Worm (Caenorhabditis elegans) whole organism, L1 larva: ENCODE measurements around the gene nduf-11.

Experiments used
- hpl-2 ChIP-seq: fragments of 150-350 bp; optimal IDR thresholded peaks from 2 replicates; lab custom pipeline; 2014; ENCODE audit warnings: missing biosample characterization, missing genetic modification reagents, missing genetic modification characterization
- lin-39 ChIP-seq: fragments of 150-350 bp; optimal IDR thresholded peaks from 2 replicates; lab custom pipeline; 2014; ENCODE audit warnings: missing biosample characterization, missing genetic modification reagents, missing genetic modification characterization
- lsy-2 ChIP-seq, 2 experiments: fragments of 150-350 bp; optimal IDR thresholded peaks; 2 replicates each; lab custom pipeline; 2014; ENCODE audit warnings: missing biosample characterization in 2 of 2, missing genetic modification characterization in 2 of 2
- mdl-1 ChIP-seq, 2 experiments: fragments of 150-350 bp; optimal IDR thresholded peaks; 2 replicates each; lab custom pipeline; 2014 to 2017; ENCODE audit warnings: missing biosample characterization in 2 of 2, missing genetic modification characterization in 2 of 2, inconsistent platforms in 1 of 2
- nhr-11 ChIP-seq: fragments of 150-350 bp; optimal IDR thresholded peaks from 2 replicates; lab custom pipeline; 2014; ENCODE audit warnings: missing biosample characterization, missing genetic modification characterization
- nhr-76 ChIP-seq: sonication (generic microtip); optimal IDR thresholded peaks from 2 replicates; lab custom pipeline; 2017; ENCODE audit warnings: missing biosample characterization, missing genetic modification characterization
- rnt-1 ChIP-seq: sonication (generic microtip); optimal IDR thresholded peaks from 2 replicates; lab custom pipeline; 2016; ENCODE audit warnings: mild to moderate bottlenecking, missing genetic modification characterization, moderate library complexity, missing compliant biosample characterization
- sox-4 ChIP-seq: sonication (generic microtip); optimal IDR thresholded peaks from 2 replicates; lab custom pipeline; 2016; ENCODE audit warnings: missing genetic modification characterization, missing compliant biosample characterization
- unc-62 ChIP-seq: fragments of 150-350 bp; optimal IDR thresholded peaks from 2 replicates; lab custom pipeline; 2014; ENCODE audit warnings: missing biosample characterization, missing genetic modification reagents, missing genetic modification characterization
- zag-1 ChIP-seq: fragments of 150-350 bp; optimal IDR thresholded peaks from 2 replicates; lab custom pipeline; 2014; ENCODE audit warnings: missing biosample characterization, missing genetic modification characterization
- ztf-11 ChIP-seq, 2 experiments: sonication (generic microtip); optimal IDR thresholded peaks; 2 replicates each; lab custom pipeline; 2016 to 2017; ENCODE audit warnings: missing genetic modification characterization in 2 of 2, missing biosample characterization in 1 of 2, missing compliant biosample characterization in 1 of 2

DNA sequence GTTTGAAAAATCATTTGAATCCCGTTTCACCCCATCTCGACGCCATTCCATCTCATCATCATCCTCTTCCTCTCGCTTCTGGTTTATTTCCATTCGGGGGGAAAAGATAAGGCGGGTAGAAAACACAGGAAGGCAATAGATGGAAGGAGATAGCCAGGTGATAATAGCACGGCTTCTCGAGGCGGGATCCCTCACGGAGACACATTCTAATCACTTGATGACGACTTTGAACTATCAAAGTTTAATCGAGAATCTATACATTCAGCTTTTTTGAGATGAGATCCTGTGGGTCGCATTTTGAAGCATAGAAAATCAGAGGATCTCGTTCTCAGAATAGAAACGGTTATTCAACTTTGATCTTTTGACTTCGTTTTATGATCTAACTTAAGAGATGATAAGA is 26.6 kb upstream of the nduf-11 start, which contains the start of gene C33B4.2:
- TF ChIP-seq ztf-11 (tag; optimal IDR thresholded peaks at IDR 0.05; lab: Kevin White, UChicago), result no peak
- no peak for TF ChIP-seq zag-1
- TF ChIP-seq lsy-2 (tag; optimal IDR thresholded peaks at IDR 0.05; lab: Kevin White, UChicago), result no peak
- TF ChIP-seq nhr-11 (tag; lab: Kevin White, UChicago), result no peak
- TF ChIP-seq unc-62 (GFP tag; lab: Kevin White, UChicago), result no peak
- no peak for TF ChIP-seq rnt-1 (tag; lab: Kevin White, UChicago)
- TF ChIP-seq sox-4, result no peak
- no peak for TF ChIP-seq mdl-1 (tag; optimal IDR thresholded peaks at IDR 0.05; lab: Kevin White, UChicago)
- TF ChIP-seq nhr-76 (tag; lab: Kevin White, UChicago), result no peak
- TF ChIP-seq hpl-2 (GFP tag; lab: Kevin White, UChicago), result no peak
- no peak for TF ChIP-seq lin-39 (tag; lab: Kevin White, UChicago)
